Fruit fly (Drosophila melanogaster): ENCODE measurements around the gene ssp.

The ssp gene

DNA sequence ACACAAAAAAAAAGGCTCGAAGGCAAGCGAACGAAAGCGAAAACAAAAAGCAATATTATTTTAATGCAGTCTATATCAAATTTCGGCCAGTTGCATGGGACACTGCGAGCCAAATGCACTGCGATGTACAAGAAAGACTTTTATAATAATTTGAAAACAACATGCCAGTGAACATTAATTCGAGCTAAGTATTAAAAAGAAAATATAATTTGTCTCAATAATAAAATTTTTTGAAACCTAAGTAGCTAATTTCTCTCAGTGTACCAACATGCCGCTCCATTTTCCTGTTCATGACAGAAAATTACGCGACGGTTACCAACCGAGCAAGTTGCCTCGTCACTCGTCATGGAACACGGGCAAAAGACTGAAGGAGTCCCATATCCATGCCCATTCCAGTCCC, 40.7 kb upstream of the ssp start (continued):
- TF ChIP-seq Gug (GFP tag; IDR thresholded peaks at IDR 0.05) (peak; percentile 62), CG6276 (GFP tag; optimal IDR thresholded peaks at IDR 0.05) (peak; percentile 83), Hr38 (GFP tag; optimal IDR thresholded peaks at IDR 0.05) (no peak), CG32006 (GFP tag; optimal IDR thresholded peaks at IDR 0.05) (peak; percentile 88), eg (GFP tag; IDR thresholded peaks at IDR 0.05) (peak; percentile 88), Ets96B (tag; optimal IDR thresholded peaks at IDR 0.05) (peak; percentile 71), Sox15 (GFP tag; optimal IDR thresholded peaks at IDR 0.05) (peak; percentile 54), CG31627 (GFP tag; optimal IDR thresholded peaks at IDR 0.05) (peak; percentile 67), CG6854 (GFP tag; optimal IDR thresholded peaks at IDR 0.05) (peak; percentile 24), CG10631 (GFP tag; optimal IDR thresholded peaks at IDR 0.05) (peak; percentile 74), pdm3 (GFP tag; optimal IDR thresholded peaks at IDR 0.05) (peak; percentile 83), CG8632 (GFP tag; optimal IDR thresholded peaks at IDR 0.05) (peak; percentile 79), CG15336 (GFP tag; IDR thresholded peaks at IDR 0.05) (peak; percentile 90), CG11294 (GFP tag; IDR thresholded peaks at IDR 0.05) (peak; percentile 54), CG3032 (tag; optimal IDR thresholded peaks at IDR 0.05) (peak; percentile 71), dsx (GFP tag; optimal IDR thresholded peaks at IDR 0.05; ENCODE audit: poor library complexity, severe bottlenecking) (peak; percentile 46), OdsH (GFP tag; optimal IDR thresholded peaks at IDR 0.05) (peak; percentile 85), acj6 (GFP tag; optimal IDR thresholded peaks at IDR 0.05) (peak; percentile 86), CG3919 (GFP tag; optimal IDR thresholded peaks at IDR 0.05) (peak; percentile 89), Lpt (GFP tag; optimal IDR thresholded peaks at IDR 0.05) (peak; percentile 76), lz (GFP tag; optimal IDR thresholded peaks at IDR 0.05) (peak; percentile 61), CG8119 (GFP tag; IDR thresholded peaks at IDR 0.05) (peak; percentile 89), CG6792 (GFP tag; optimal IDR thresholded peaks at IDR 0.05) (peak; percentile 71), CG11902 (GFP tag; optimal IDR thresholded peaks at IDR 0.05) (peak; percentile 62), dac (GFP tag; optimal IDR thresholded peaks at IDR 0.05) (peak; percentile 51), esn (GFP tag; optimal IDR thresholded peaks at IDR 0.05) (peak; percentile 78), CG6163 (GFP tag; IDR thresholded peaks at IDR 0.05) (peak; percentile 89), Sox14 (GFP tag; optimal IDR thresholded peaks at IDR 0.05) (peak; percentile 83), topi (GFP tag; optimal IDR thresholded peaks at IDR 0.05) (peak; percentile 74), salr (GFP tag; optimal IDR thresholded peaks at IDR 0.05) (peak; percentile 34 to 82), CG1621 (tag; optimal IDR thresholded peaks at IDR 0.05) (peak; percentile 68)

- TF ChIP-seq esn (GFP tag; optimal IDR thresholded peaks at IDR 0.05) (no peak), CG4318 (GFP tag; optimal IDR thresholded peaks at IDR 0.05) (no peak), fd85E (GFP tag; optimal IDR thresholded peaks at IDR 0.05) (no peak), CG11762 (GFP tag; optimal IDR thresholded peaks at IDR 0.05; ENCODE audit: insufficient read depth) (no peak), CG6808 (GFP tag; optimal IDR thresholded peaks at IDR 0.05) (no peak), Eip93F (GFP tag; optimal IDR thresholded peaks at IDR 0.05) (no peak), Ets96B (tag; optimal IDR thresholded peaks at IDR 0.05) (no peak), ss (GFP tag; optimal IDR thresholded peaks at IDR 0.05) (no peak)
Measured at dm6 chr3L:12077953-12078352, 40.1 kb upstream of the ssp start.

- TF ChIP-seq CG8632 (GFP tag; optimal IDR thresholded peaks at IDR 0.05) (no peak), lz (GFP tag; optimal IDR thresholded peaks at IDR 0.05) (no peak), CG6808 (GFP tag; optimal IDR thresholded peaks at IDR 0.05) (peak; percentile 28), fkh (GFP tag; optimal IDR thresholded peaks at IDR 0.05) (peak; percentile 91), Eip78C (GFP tag) (peak; percentile 69), dsx (GFP tag; optimal IDR thresholded peaks at IDR 0.05; ENCODE audit: poor library complexity, severe bottlenecking) (no peak), fd59A (GFP tag; optimal IDR thresholded peaks at IDR 0.05) (no peak), svp (GFP tag) (peak; percentile 38), CG9139 (GFP tag; optimal IDR thresholded peaks at IDR 0.05) (peak; percentile 25), ss (GFP tag; optimal IDR thresholded peaks at IDR 0.05) (peak; percentile 28 to 54), CG6792 (GFP tag; optimal IDR thresholded peaks at IDR 0.05) (no peak)
Measured at dm6 chr3L:12078551-12079318, 39.3 kb upstream of the ssp start.
